Worm (Caenorhabditis elegans) whole organism, L2 larva: ENCODE data around the gene srx-38.

ENCODE experiments used
- C34F6.9 ChIP-seq: fragments of 150-350 bp; optimal IDR thresholded peaks from 2 replicates; lab custom pipeline; 2014; ENCODE audit warnings: missing biosample characterization, missing genetic modification characterization
- ZK546.5 ChIP-seq: sonication (generic microtip); optimal IDR thresholded peaks from 2 replicates; lab custom pipeline; 2017; ENCODE audit warnings: missing biosample characterization, missing genetic modification characterization
- aly-2 ChIP-seq: fragments of 150-350 bp; optimal IDR thresholded peaks from 2 replicates; lab custom pipeline; 2014; ENCODE audit warnings: missing biosample characterization, missing genetic modification characterization
- ama-1 ChIP-seq: fragments of 150-350 bp; optimal IDR thresholded peaks from 2 replicates; lab custom pipeline; 2018; ENCODE audit warnings: inconsistent platforms
- blmp-1 ChIP-seq: sonication (generic microtip); optimal IDR thresholded peaks from 2 replicates; lab custom pipeline; 2017; ENCODE audit warnings: missing genetic modification characterization, mild to moderate bottlenecking, missing compliant biosample characterization, antibody characterized with exemption, moderate library complexity; ENCODE audit not compliant: insufficient read depth
- ceh-16 ChIP-seq: fragments of 150-350 bp; optimal IDR thresholded peaks from 2 replicates; lab custom pipeline; 2014; ENCODE audit warnings: missing biosample characterization, missing genetic modification characterization
- crh-2 ChIP-seq: sonication (generic microtip); optimal IDR thresholded peaks from 2 replicates; lab custom pipeline; 2017; ENCODE audit warnings: missing biosample characterization, missing genetic modification characterization
- dmd-4 ChIP-seq: sonication (generic microtip); optimal IDR thresholded peaks from 2 replicates; lab custom pipeline; 2017; ENCODE audit warnings: missing biosample characterization, missing genetic modification characterization
- egl-27 ChIP-seq: sonication (generic microtip); optimal IDR thresholded peaks from 3 replicates; lab custom pipeline; 2017; ENCODE audit warnings: missing biosample characterization, missing genetic modification reagents, missing genetic modification characterization
- elt-1 ChIP-seq: fragments of 150-350 bp; optimal IDR thresholded peaks from 2 replicates; lab custom pipeline; 2014; ENCODE audit warnings: missing biosample characterization, missing genetic modification characterization
- elt-3 ChIP-seq: sonication (generic microtip); optimal IDR thresholded peaks from 2 replicates; lab custom pipeline; 2017; ENCODE audit warnings: missing biosample characterization, missing genetic modification characterization
- gmeb-1 ChIP-seq: fragments of 150-350 bp; optimal IDR thresholded peaks from 2 replicates; lab custom pipeline; 2014; ENCODE audit warnings: missing biosample characterization, missing genetic modification characterization
- lin-11 ChIP-seq: fragments of 150-350 bp; sonication (generic microtip); optimal IDR thresholded peaks from 2 replicates; lab custom pipeline; 2014; ENCODE audit warnings: missing biosample characterization, missing genetic modification characterization, inconsistent platforms, mixed read lengths
- lin-13 ChIP-seq: fragments of 150-350 bp; optimal IDR thresholded peaks from 2 replicates; lab custom pipeline; 2014; ENCODE audit warnings: missing biosample characterization, missing genetic modification reagents, missing genetic modification characterization
- lsy-2 ChIP-seq, 2 experiments: fragments of 150-350 bp in 1 of 2; sonication (generic microtip) in 1 of 2; optimal IDR thresholded peaks; 2 replicates each; lab custom pipeline; 2014 to 2017; ENCODE audit warnings: missing biosample characterization in 2 of 2, missing genetic modification characterization in 2 of 2
- mab-5 ChIP-seq: fragments of 150-350 bp; optimal IDR thresholded peaks from 2 replicates; lab custom pipeline; 2014; ENCODE audit warnings: missing biosample characterization, missing genetic modification characterization
- mbf-1 ChIP-seq: sonication (generic microtip); optimal IDR thresholded peaks from 2 replicates; lab custom pipeline; 2017; ENCODE audit warnings: missing biosample characterization, missing genetic modification characterization
- mdl-1 ChIP-seq, 2 experiments: fragments of 150-350 bp in 1 of 2; sonication (generic microtip) in 1 of 2; optimal IDR thresholded peaks; 2 replicates each; lab custom pipeline; 2017; ENCODE audit warnings: missing biosample characterization in 2 of 2, missing genetic modification characterization in 2 of 2
- nhr-10 ChIP-seq: sonication (generic microtip); optimal IDR thresholded peaks from 2 replicates; lab custom pipeline; 2017; ENCODE audit warnings: missing biosample characterization, missing genetic modification characterization
- nhr-11 ChIP-seq: fragments of 150-350 bp; optimal IDR thresholded peaks from 2 replicates; lab custom pipeline; 2014; ENCODE audit warnings: missing biosample characterization, missing genetic modification characterization
- nhr-12 ChIP-seq: fragments of 150-350 bp; optimal IDR thresholded peaks from 2 replicates; lab custom pipeline; 2014; ENCODE audit warnings: missing biosample characterization, missing genetic modification characterization
- nhr-129 ChIP-seq: fragments of 150-350 bp; optimal IDR thresholded peaks from 2 replicates; lab custom pipeline; 2014; ENCODE audit warnings: missing biosample characterization, missing genetic modification characterization
- nhr-21 ChIP-seq: fragments of 150-350 bp; optimal IDR thresholded peaks from 2 replicates; lab custom pipeline; 2014; ENCODE audit warnings: missing biosample characterization, missing genetic modification characterization
- nhr-237 ChIP-seq: fragments of 150-350 bp; optimal IDR thresholded peaks from 2 replicates; lab custom pipeline; 2014; ENCODE audit warnings: missing biosample characterization, missing genetic modification characterization
- nhr-25 ChIP-seq: fragments of 150-350 bp; sonication (generic microtip); optimal IDR thresholded peaks from 3 replicates; lab custom pipeline; 2014; ENCODE audit warnings: missing biosample characterization, missing genetic modification characterization
- nhr-6 ChIP-seq: fragments of 150-350 bp; optimal IDR thresholded peaks from 2 replicates; lab custom pipeline; 2014; ENCODE audit warnings: missing biosample characterization, missing genetic modification characterization
- peb-1 ChIP-seq: fragments of 150-350 bp; optimal IDR thresholded peaks from 2 replicates; lab custom pipeline; 2014; ENCODE audit warnings: missing biosample characterization, missing genetic modification characterization
- sem-4 ChIP-seq: fragments of 150-350 bp; optimal IDR thresholded peaks from 2 replicates; lab custom pipeline; 2014; ENCODE audit warnings: missing biosample characterization, missing genetic modification reagents, missing genetic modification characterization
- skn-1 ChIP-seq: sonication (generic microtip); optimal IDR thresholded peaks from 2 replicates; lab custom pipeline; 2017; ENCODE audit warnings: missing biosample characterization, missing genetic modification characterization
- sma-3 ChIP-seq: sonication (generic microtip); optimal IDR thresholded peaks from 2 replicates; lab custom pipeline; 2016; ENCODE audit warnings: missing genetic modification reagents, missing genetic modification characterization, missing compliant biosample characterization
- sma-9 ChIP-seq, 2 experiments: fragments of 150-350 bp in 1 of 2; sonication (generic microtip) in 1 of 2; optimal IDR thresholded peaks; 2 replicates each; lab custom pipeline; 2014 to 2016; ENCODE audit warnings: missing genetic modification characterization in 2 of 2, mild to moderate bottlenecking in 1 of 2, missing biosample characterization in 1 of 2, missing compliant biosample characterization in 1 of 2, missing genetic modification reagents in 1 of 2, moderate library complexity in 1 of 2
- snpc-4 ChIP-seq: fragments of 150-350 bp; optimal IDR thresholded peaks from 2 replicates; lab custom pipeline; 2014; ENCODE audit warnings: missing biosample characterization, missing genetic modification characterization
- unc-39 ChIP-seq: fragments of 150-350 bp; optimal IDR thresholded peaks from 2 replicates; lab custom pipeline; 2014; ENCODE audit warnings: missing biosample characterization, missing genetic modification characterization
- unc-62 ChIP-seq: fragments of 150-350 bp; optimal IDR thresholded peaks from 2 replicates; lab custom pipeline; 2014; ENCODE audit warnings: missing biosample characterization, missing genetic modification reagents, missing genetic modification characterization
- ztf-1 ChIP-seq: fragments of 200-800 bp; sonication (Bioruptor generic); conservative IDR thresholded peaks from 2 replicates; pipeline ENCODE4 v1.3.6; 2022; ENCODE audit warnings: missing genetic modification characterization, missing compliant biosample characterization
- ztf-11 ChIP-seq: sonication (generic microtip); optimal IDR thresholded peaks from 2 replicates; lab custom pipeline; 2017; ENCODE audit warnings: missing biosample characterization, missing genetic modification characterization

The srx-38 gene

DNA sequence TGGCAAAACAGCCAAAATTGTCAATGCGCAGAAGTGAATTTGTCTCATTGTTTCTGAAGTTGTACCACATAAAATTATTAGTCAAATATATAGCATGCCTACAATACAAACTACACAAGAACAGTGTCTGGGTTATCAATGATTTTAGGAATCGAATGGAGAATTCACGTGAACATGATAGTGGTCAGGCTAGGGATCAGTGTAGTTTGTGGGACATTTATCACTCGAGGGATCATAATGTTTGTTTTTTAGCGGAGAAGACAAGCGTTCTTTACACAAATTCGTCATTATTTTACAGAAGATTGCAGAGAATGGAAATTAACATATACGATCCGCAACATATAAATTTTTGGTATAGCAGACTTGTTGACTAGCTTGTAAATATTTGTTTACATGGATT lies 21.8 kb upstream of the srx-38 start, which contains the start of gene ugt-51:
Gene ugt-51, minus strand, starts transcription at position 101 of the 400 bp plus-strand sequence.
- TF ChIP-seq lsy-2 (tag; optimal IDR thresholded peaks at IDR 0.05; lab: Kevin White, UChicago) (no peak), nhr-237 (tag; lab: Kevin White, UChicago) (no peak), mdl-1 (tag; optimal IDR thresholded peaks at IDR 0.05; lab: Kevin White, UChicago) (no peak), ama-1 (lab: Kevin White, UChicago) (no peak), nhr-25 (no peak), ztf-1 (GFP tag; lab: Robert Waterston, UW) (no peak), ZK546.5 (tag; lab: Kevin White, UChicago) (no peak), gmeb-1 (no peak), lin-11 (tag; lab: Kevin White, UChicago) (no peak)

DNA sequence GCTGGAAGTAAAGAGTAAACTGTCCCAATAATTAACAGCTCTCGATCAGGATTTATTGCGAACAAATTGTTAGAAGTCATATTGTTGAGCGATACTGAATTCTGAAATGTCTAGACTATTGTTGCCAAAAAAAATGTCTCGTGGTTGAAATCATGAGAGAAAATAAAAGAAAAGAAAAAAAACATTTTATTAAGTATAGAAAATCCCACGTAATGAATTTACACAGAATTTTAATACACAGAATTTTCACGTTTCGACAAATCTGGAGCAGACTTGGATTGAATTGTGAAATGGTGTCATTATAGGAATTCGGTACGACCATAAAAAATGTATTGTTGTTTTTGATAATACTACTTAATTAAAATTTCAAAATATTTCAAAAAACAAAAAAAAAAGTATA lies 17.4 kb upstream of the srx-38 start, which contains the start of gene srt-65:
Gene srt-65, minus strand, starts transcription at position 101 of the 400 bp plus-strand sequence.
- TF ChIP-seq nhr-129 (tag; lab: Kevin White, UChicago), result no peak
- TF ChIP-seq nhr-11 (tag; lab: Kevin White, UChicago), result no peak
- TF ChIP-seq dmd-4 (tag; lab: Kevin White, UChicago), result no peak
- TF ChIP-seq nhr-10 (tag; lab: Kevin White, UChicago), result no peak
- TF ChIP-seq unc-62, result no peak
- no peak for TF ChIP-seq ZK546.5 (tag; lab: Kevin White, UChicago)
- no peak for TF ChIP-seq nhr-25
- no peak for TF ChIP-seq crh-2 (tag; lab: Kevin White, UChicago)

DNA sequence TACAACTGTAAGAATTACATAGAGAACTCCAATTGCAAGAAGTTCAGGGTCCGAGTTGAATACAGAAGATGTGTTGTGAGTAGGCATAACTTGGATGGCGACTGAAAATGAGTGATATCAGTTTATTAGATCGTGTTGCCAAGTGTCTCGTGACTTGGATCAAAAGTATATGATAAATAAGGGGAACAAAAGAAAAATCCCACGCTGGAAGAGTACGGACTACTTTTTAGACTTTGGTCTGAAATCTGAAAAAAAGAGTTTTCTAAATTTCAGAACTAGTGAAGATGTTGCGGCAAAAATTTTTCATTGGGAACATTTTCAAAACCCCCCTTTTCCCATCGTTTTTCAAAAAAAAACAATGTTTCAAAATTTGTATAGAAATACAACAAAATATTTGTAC lies 14.2 kb upstream of the srx-38 start, which contains the start of gene srt-64:
Gene srt-64, minus strand, starts transcription at position 101 of the 400 bp plus-strand sequence.
- no peak for TF ChIP-seq sma-3
- TF ChIP-seq skn-1, result no peak
- TF ChIP-seq nhr-12 (tag; lab: Kevin White, UChicago), result no peak
- TF ChIP-seq ZK546.5 (tag; lab: Kevin White, UChicago), result no peak
- no peak for TF ChIP-seq aly-2 (tag; lab: Kevin White, UChicago)
- TF ChIP-seq lin-13 (GFP tag; lab: Kevin White, UChicago), result no peak
- no peak for TF ChIP-seq C34F6.9
- no peak for TF ChIP-seq nhr-25
- no peak for TF ChIP-seq unc-62
- TF ChIP-seq nhr-6 (tag; lab: Kevin White, UChicago), result no peak
- TF ChIP-seq ceh-16 (tag; lab: Kevin White, UChicago), result no peak
- TF ChIP-seq mab-5 (tag; lab: Kevin White, UChicago), result no peak
- TF ChIP-seq sma-9 (GFP tag; optimal IDR thresholded peaks at IDR 0.05; lab: Kevin White, UChicago), result no peak
- no peak for TF ChIP-seq sma-9 (tag; optimal IDR thresholded peaks at IDR 0.05; lab: Kevin White, UChicago)
- TF ChIP-seq nhr-21 (tag; lab: Kevin White, UChicago), result no peak
- no peak for TF ChIP-seq unc-39
- no peak for TF ChIP-seq crh-2 (tag; lab: Kevin White, UChicago)
- TF ChIP-seq dmd-4 (tag; lab: Kevin White, UChicago), result no peak
- TF ChIP-seq nhr-10 (tag; lab: Kevin White, UChicago), result no peak

DNA sequence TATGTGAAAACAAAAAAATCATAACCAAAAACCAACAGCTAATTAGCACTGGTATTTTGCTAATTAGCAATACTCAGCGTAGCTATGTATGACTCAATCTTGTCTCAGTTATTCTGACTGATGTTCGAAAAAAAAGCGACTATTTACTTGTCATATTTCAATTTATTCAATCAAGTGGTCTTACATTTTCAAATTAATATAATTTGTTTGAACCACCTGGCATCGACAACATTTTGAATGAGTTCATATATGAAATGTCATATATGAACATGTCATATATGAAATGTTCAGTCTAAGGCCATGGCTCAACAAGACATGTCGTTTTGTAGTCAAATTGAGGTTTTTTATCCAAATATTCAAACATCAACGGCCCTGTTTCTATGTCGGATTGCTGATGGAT lies 10.0 kb upstream of the srx-38 start, which contains the start of gene srw-140:
Gene srw-140, plus strand, starts transcription at position 301 of the 400 bp plus-strand sequence.
- no peak for TF ChIP-seq snpc-4
- TF ChIP-seq skn-1, result no peak
- no peak for TF ChIP-seq lin-13 (GFP tag; lab: Kevin White, UChicago)
- TF ChIP-seq egl-27 (tag; lab: Kevin White, UChicago), result no peak
- TF ChIP-seq sma-3, result no peak
- no peak for TF ChIP-seq nhr-129 (tag; lab: Kevin White, UChicago)
- no peak for TF ChIP-seq nhr-6 (tag; lab: Kevin White, UChicago)
- TF ChIP-seq ztf-11, result no peak
- TF ChIP-seq nhr-12 (tag; lab: Kevin White, UChicago), result no peak
- TF ChIP-seq sma-9 (GFP tag; optimal IDR thresholded peaks at IDR 0.05; lab: Kevin White, UChicago), result no peak
- TF ChIP-seq sma-9 (tag; optimal IDR thresholded peaks at IDR 0.05; lab: Kevin White, UChicago), result no peak
- no peak for TF ChIP-seq sem-4 (tag; lab: Kevin White, UChicago)
- TF ChIP-seq nhr-21 (tag; lab: Kevin White, UChicago), result no peak
- no peak for TF ChIP-seq C34F6.9

DNA sequence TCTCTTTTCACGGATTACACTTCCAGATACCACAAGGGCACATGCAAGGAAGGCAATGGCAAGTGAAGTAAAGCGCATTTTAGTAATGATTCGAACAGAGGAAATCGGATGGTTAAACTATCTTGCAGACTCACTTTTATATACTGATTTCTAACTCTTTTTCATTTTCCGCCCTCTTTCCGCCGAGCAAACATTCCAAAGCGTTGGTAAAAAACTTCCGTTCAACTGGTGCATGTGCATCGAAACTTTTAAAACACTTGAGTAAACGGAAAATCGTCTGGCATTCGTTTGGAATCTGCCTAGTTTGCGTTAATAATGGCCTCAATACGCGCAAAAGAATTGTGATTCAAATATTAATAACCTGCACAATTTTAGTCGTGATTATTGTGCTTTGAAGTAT lies 9.3 kb upstream of the srx-38 start, which contains the start of gene abu-7:
Gene abu-7, minus strand, starts transcription at position 101 of the 400 bp plus-strand sequence.
- TF ChIP-seq lsy-2 (tag; optimal IDR thresholded peaks at IDR 0.05; lab: Kevin White, UChicago), result no peak
- no peak for TF ChIP-seq crh-2 (tag; lab: Kevin White, UChicago)
- no peak for TF ChIP-seq peb-1 (tag; lab: Kevin White, UChicago)
- TF ChIP-seq mab-5 (tag; lab: Kevin White, UChicago), result no peak
- TF ChIP-seq aly-2 (tag; lab: Kevin White, UChicago), result no peak
- TF ChIP-seq ama-1 (lab: Kevin White, UChicago), result no peak
- no peak for TF ChIP-seq dmd-4 (tag; lab: Kevin White, UChicago)
- no peak for TF ChIP-seq nhr-129 (tag; lab: Kevin White, UChicago)
- TF ChIP-seq egl-27 (tag; lab: Kevin White, UChicago), result no peak
- no peak for TF ChIP-seq mbf-1 (tag; lab: Kevin White, UChicago)
- no peak for TF ChIP-seq nhr-6 (tag; lab: Kevin White, UChicago)
- TF ChIP-seq ztf-1 (GFP tag; lab: Robert Waterston, UW), result no peak
- no peak for TF ChIP-seq elt-1 (tag; lab: Kevin White, UChicago)
- TF ChIP-seq nhr-11 (tag; lab: Kevin White, UChicago), result no peak
- TF ChIP-seq mdl-1 (tag; optimal IDR thresholded peaks at IDR 0.05; lab: Kevin White, UChicago), result no peak
- no peak for TF ChIP-seq blmp-1 (tag; lab: Kevin White, UChicago)
- TF ChIP-seq lin-11 (tag; lab: Kevin White, UChicago), result no peak
- TF ChIP-seq nhr-21 (tag; lab: Kevin White, UChicago), result no peak
- TF ChIP-seq elt-3, result no peak
- TF ChIP-seq nhr-25, result no peak
